Fruit fly (Drosophila melanogaster) whole organism, embryonic: Measurements from ENCODE around the gene dsx.

Source experiments
- Ada2b ChIP-seq: fragments of 200-800 bp; sonication (Bioruptor generic); IDR thresholded peaks from 2 replicates; pipeline ENCODE4 v1.3.6; 2022; ENCODE audit warnings: missing biosample characterization, missing genetic modification characterization
- BEAF-32 ChIP-seq: fragments of 200-800 bp; sonication (Bioruptor generic); optimal IDR thresholded peaks from 3 replicates; lab custom pipeline; 2017; ENCODE audit warnings: missing biosample characterization, missing genetic modification characterization, mild to moderate bottlenecking, moderate library complexity, missing genetic modification reagents
- Bgb ChIP-seq: fragments of 200-800 bp; sonication (Bioruptor generic); IDR thresholded peaks from 2 replicates; pipeline ENCODE4 v1.3.6; 2022; ENCODE audit warnings: missing biosample characterization, missing genetic modification characterization; ENCODE audit not compliant: partially characterized antibody
- CG10147 ChIP-seq: fragments of 200-800 bp; sonication (Bioruptor generic); optimal IDR thresholded peaks from 2 replicates; lab custom pipeline; 2019; ENCODE audit warnings: missing biosample characterization, mild to moderate bottlenecking, missing genetic modification characterization, moderate library complexity
- CG1024 ChIP-seq: fragments of 200-800 bp; sonication (Bioruptor generic); IDR thresholded peaks from 2 replicates; pipeline ENCODE4 v1.3.6; 2022; ENCODE audit warnings: missing biosample characterization, missing genetic modification characterization
- CG10431 ChIP-seq: fragments of 200-800 bp; sonication (Bioruptor generic); optimal IDR thresholded peaks from 3 replicates; lab custom pipeline; 2018; ENCODE audit warnings: missing biosample characterization, mild to moderate bottlenecking, missing genetic modification characterization
- CG10654 ChIP-seq: fragments of 200-800 bp; sonication (Bioruptor generic); optimal IDR thresholded peaks from 2 replicates; lab custom pipeline; 2016; ENCODE audit warnings: missing biosample characterization, missing genetic modification characterization
- CG11398 ChIP-seq: fragments of 200-800 bp; sonication (Bioruptor generic); optimal IDR thresholded peaks from 2 replicates; lab custom pipeline; 2016; ENCODE audit warnings: missing biosample characterization, missing genetic modification characterization
- CG12155 ChIP-seq: fragments of 200-800 bp; sonication (Bioruptor generic); optimal IDR thresholded peaks from 3 replicates; lab custom pipeline; 2016; ENCODE audit warnings: missing biosample characterization, missing genetic modification characterization
- CG12391 ChIP-seq: fragments of 200-800 bp; sonication (Bioruptor generic); optimal IDR thresholded peaks from 3 replicates; lab custom pipeline; 2018; ENCODE audit warnings: missing biosample characterization, mild to moderate bottlenecking, missing genetic modification characterization, moderate library complexity
- CG12769 ChIP-seq: fragments of 200-800 bp; sonication (Bioruptor generic); optimal IDR thresholded peaks from 2 replicates; lab custom pipeline; 2019; ENCODE audit warnings: missing biosample characterization, mild to moderate bottlenecking, missing genetic modification characterization, moderate library complexity
- CG1603 ChIP-seq: fragments of 200-800 bp; sonication (Bioruptor generic); optimal IDR thresholded peaks from 2 replicates; lab custom pipeline; 2019; ENCODE audit warnings: missing biosample characterization, mild to moderate bottlenecking, missing genetic modification characterization, moderate library complexity
- CG17912 ChIP-seq: fragments of 200-800 bp; sonication (Bioruptor generic); optimal IDR thresholded peaks from 2 replicates; lab custom pipeline; 2018; ENCODE audit warnings: missing biosample characterization, mild to moderate bottlenecking, missing genetic modification characterization
- CG1832 ChIP-seq: fragments of 200-800 bp; sonication (Bioruptor generic); optimal IDR thresholded peaks from 2 replicates; lab custom pipeline; 2017; ENCODE audit warnings: missing biosample characterization, mild to moderate bottlenecking, missing genetic modification characterization, inconsistent platforms
- CG18599 ChIP-seq: fragments of 200-800 bp; sonication (Bioruptor generic); optimal IDR thresholded peaks from 3 replicates; lab custom pipeline; 2017; ENCODE audit warnings: missing biosample characterization, missing genetic modification characterization, mild to moderate bottlenecking, moderate library complexity, missing genetic modification reagents
- CG30403 ChIP-seq: fragments of 200-800 bp; sonication (Bioruptor generic); optimal IDR thresholded peaks from 3 replicates; lab custom pipeline; 2016; ENCODE audit warnings: missing biosample characterization, missing genetic modification characterization
- CG3163 ChIP-seq: fragments of 200-800 bp; sonication (Bioruptor generic); optimal IDR thresholded peaks from 3 replicates; lab custom pipeline; 2016; ENCODE audit warnings: missing biosample characterization, missing genetic modification characterization
- CG42726 ChIP-seq: fragments of 200-800 bp; sonication (Bioruptor generic); IDR thresholded peaks from 2 replicates; pipeline ENCODE4 v1.3.6; 2022; ENCODE audit warnings: missing biosample characterization, missing genetic modification characterization; ENCODE audit not compliant: partially characterized antibody
- CG6765 ChIP-seq: fragments of 200-800 bp; sonication (Bioruptor generic); optimal IDR thresholded peaks from 3 replicates; lab custom pipeline; 2017; ENCODE audit warnings: missing biosample characterization, mild to moderate bottlenecking, missing genetic modification characterization
- CG6854 ChIP-seq: fragments of 200-800 bp; sonication (Bioruptor generic); optimal IDR thresholded peaks from 3 replicates; lab custom pipeline; 2017; ENCODE audit warnings: missing biosample characterization, mild to moderate bottlenecking, missing genetic modification characterization
- CG9932 ChIP-seq: fragments of 200-800 bp; sonication (Bioruptor generic); IDR thresholded peaks from 2 replicates; pipeline ENCODE4 v1.3.6; 2022; ENCODE audit warnings: missing biosample characterization, missing genetic modification characterization
- Dll ChIP-seq: fragments of 200-800 bp; sonication (Bioruptor generic); IDR thresholded peaks from 4 replicates; pipeline ENCODE4 v1.3.6; 2022; ENCODE audit warnings: missing biosample characterization, missing genetic modification characterization; ENCODE audit not compliant: partially characterized antibody
- Dp ChIP-seq: fragments of 200-800 bp; sonication (Bioruptor generic); optimal IDR thresholded peaks from 2 replicates; lab custom pipeline; 2018; ENCODE audit warnings: missing biosample characterization, mild to moderate bottlenecking, missing genetic modification characterization, moderate library complexity
- Fer1 ChIP-seq: fragments of 200-800 bp; sonication (Bioruptor generic); optimal IDR thresholded peaks from 2 replicates; lab custom pipeline; 2017; ENCODE audit warnings: missing biosample characterization, mild to moderate bottlenecking, missing genetic modification characterization
- HLH54F ChIP-seq: fragments of 200-800 bp; sonication (Bioruptor generic); optimal IDR thresholded peaks from 3 replicates; lab custom pipeline; 2016; ENCODE audit warnings: missing biosample characterization, missing genetic modification characterization
- Hand ChIP-seq: fragments of 200-800 bp; sonication (Bioruptor generic); optimal IDR thresholded peaks from 2 replicates; lab custom pipeline; 2017; ENCODE audit warnings: mild to moderate bottlenecking, missing biosample characterization, missing genetic modification reagents, missing genetic modification characterization
- MESR4 ChIP-seq: fragments of 200-800 bp; sonication (Bioruptor generic); optimal IDR thresholded peaks from 2 replicates; lab custom pipeline; 2018; ENCODE audit warnings: missing biosample characterization, mild to moderate bottlenecking, missing genetic modification characterization, moderate library complexity
- Sin3A ChIP-seq: fragments of >200 bp; optimal IDR thresholded peaks from 2 replicates; lab custom pipeline; 2018
- TFAM ChIP-seq: fragments of 200-800 bp; sonication (Bioruptor generic); optimal IDR thresholded peaks from 2 replicates; lab custom pipeline; 2017; ENCODE audit warnings: missing biosample characterization, missing genetic modification characterization, inconsistent platforms
- al ChIP-seq: fragments of 200-800 bp; sonication (Bioruptor generic); IDR thresholded peaks from 2 replicates; pipeline ENCODE4 v1.3.6; 2022; ENCODE audit warnings: missing biosample characterization, missing genetic modification characterization
- amos ChIP-seq: fragments of 200-800 bp; sonication (Bioruptor generic); IDR thresholded peaks from 2 replicates; pipeline ENCODE4 v1.3.6; 2022; ENCODE audit warnings: missing biosample characterization, missing genetic modification characterization; ENCODE audit not compliant: partially characterized antibody
- chn ChIP-seq: fragments of 200-800 bp; sonication (Bioruptor generic); optimal IDR thresholded peaks from 2 replicates; lab custom pipeline; 2016; ENCODE audit warnings: missing biosample characterization, missing genetic modification characterization
- corto ChIP-seq: fragments of 200-800 bp; sonication (Bioruptor generic); optimal IDR thresholded peaks from 2 replicates; lab custom pipeline; 2016; ENCODE audit warnings: missing biosample characterization, mild to moderate bottlenecking, missing genetic modification characterization, moderate library complexity
- exex ChIP-seq: fragments of 200-800 bp; sonication (Bioruptor generic); optimal IDR thresholded peaks from 4 replicates; lab custom pipeline; 2018; ENCODE audit warnings: missing biosample characterization, mild to moderate bottlenecking, missing genetic modification characterization, moderate library complexity
- fd96Cb ChIP-seq: fragments of 200-800 bp; sonication (Bioruptor generic); optimal IDR thresholded peaks from 2 replicates; lab custom pipeline; 2018; ENCODE audit warnings: missing biosample characterization, mild to moderate bottlenecking, missing genetic modification characterization, moderate library complexity
- fu2 ChIP-seq: fragments of 200-800 bp; sonication (Bioruptor generic); optimal IDR thresholded peaks from 2 replicates; lab custom pipeline; 2016; ENCODE audit warnings: missing biosample characterization, missing genetic modification characterization
- gce ChIP-seq: fragments of 200-800 bp; sonication (Bioruptor generic); IDR thresholded peaks from 3 replicates; pipeline ENCODE4 v1.3.6; 2022; ENCODE audit warnings: missing biosample characterization, missing genetic modification characterization
- gt ChIP-seq: fragments of 200-800 bp; sonication (Bioruptor generic); IDR thresholded peaks from 2 replicates; pipeline ENCODE4 v1.3.6; 2022; ENCODE audit warnings: missing biosample characterization, missing genetic modification characterization
- hth ChIP-seq: fragments of >200 bp; optimal IDR thresholded peaks from 2 replicates; lab custom pipeline; 2017; ENCODE audit warnings: inconsistent platforms
- knrl ChIP-seq: fragments of 200-800 bp; sonication (Bioruptor generic); IDR thresholded peaks from 3 replicates; pipeline ENCODE4 v1.3.6; 2022; ENCODE audit warnings: missing biosample characterization, missing genetic modification characterization; ENCODE audit not compliant: partially characterized antibody
- lbe ChIP-seq: fragments of 200-800 bp; sonication (Bioruptor generic); optimal IDR thresholded peaks from 2 replicates; lab custom pipeline; 2016; ENCODE audit warnings: missing biosample characterization, mild to moderate bottlenecking, missing genetic modification characterization
- otp ChIP-seq: fragments of 200-800 bp; sonication (Bioruptor generic); IDR thresholded peaks from 3 replicates; pipeline ENCODE4, ENCODE4 v1.3.6; 2022; ENCODE audit warnings: missing biosample characterization, missing genetic modification characterization
- p53 ChIP-seq: fragments of 200-800 bp; sonication (Bioruptor generic); optimal IDR thresholded peaks from 2 replicates; lab custom pipeline; 2016; ENCODE audit warnings: missing biosample characterization, missing genetic modification characterization
- peb ChIP-seq: fragments of 200-800 bp; sonication (Bioruptor generic); IDR thresholded peaks from 2 replicates; pipeline ENCODE4 v1.3.6; 2022; ENCODE audit warnings: missing biosample characterization, missing genetic modification characterization
- rib ChIP-seq: fragments of 200-800 bp; sonication (Bioruptor generic); IDR thresholded peaks from 2 replicates; pipeline ENCODE4 v1.3.6; 2022; ENCODE audit warnings: missing biosample characterization, missing genetic modification characterization
- schlank ChIP-seq: fragments of 200-800 bp; sonication (Bioruptor generic); optimal IDR thresholded peaks from 2 replicates; lab custom pipeline; 2018; ENCODE audit warnings: missing biosample characterization, mild to moderate bottlenecking, missing genetic modification characterization
- slbo ChIP-seq: fragments of 200-800 bp; sonication (Bioruptor generic); IDR thresholded peaks from 2 replicates; pipeline ENCODE4 v1.3.6; 2022; ENCODE audit warnings: missing biosample characterization, missing genetic modification characterization
- tap ChIP-seq: fragments of 200-800 bp; optimal IDR thresholded peaks from 3 replicates; lab custom pipeline; 2019; ENCODE audit warnings: missing biosample characterization, mild to moderate bottlenecking, missing genetic modification characterization, moderate library complexity
- twi ChIP-seq: fragments of 200-800 bp; optimal IDR thresholded peaks from 2 replicates; lab custom pipeline; 2019; ENCODE audit warnings: missing biosample characterization, mild to moderate bottlenecking, missing genetic modification characterization, moderate library complexity

The dsx gene

DNA sequence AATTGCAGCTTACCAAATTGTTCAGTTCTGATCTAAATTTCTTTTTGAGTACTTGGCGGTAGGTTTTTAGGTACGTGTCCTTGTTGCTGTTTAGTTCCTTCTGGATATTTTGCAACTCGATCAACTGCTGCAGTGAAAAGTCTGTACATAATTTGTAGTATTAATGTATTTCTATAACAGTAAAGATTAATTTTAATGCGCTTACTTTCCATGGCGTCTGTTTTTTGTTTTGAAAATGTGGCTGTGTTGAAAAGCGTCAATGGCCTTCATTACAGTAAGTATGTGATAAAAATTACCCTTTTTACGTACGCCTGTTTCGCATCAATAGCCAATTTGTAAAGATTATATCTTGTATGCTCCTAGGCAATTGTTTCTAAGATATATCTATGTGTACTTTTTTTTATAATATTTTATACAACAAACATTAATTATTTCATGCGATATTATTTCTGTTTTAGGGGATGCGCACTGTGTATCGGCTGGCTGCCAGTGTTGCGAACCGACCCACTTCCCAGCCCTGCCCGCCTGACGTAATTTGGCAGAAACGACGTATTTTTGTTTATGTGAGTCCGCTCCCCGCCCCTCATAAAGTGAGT, 34.0 kb upstream of the dsx start, which contains the start of the genes Kmn2 and CG2698 (continued):
- peak; percentile 99 for TF ChIP-seq slbo (GFP tag; lab: Robert Waterston, UW)
- peak; percentile 74 for TF ChIP-seq CG12769 (tag; lab: Kevin White, UChicago)
- peak; percentile 82 for TF ChIP-seq HLH54F
- TF ChIP-seq CG3163 (GFP tag; lab: Kevin White, UChicago): peak; percentile 46
- TF ChIP-seq otp: peak; percentile 97
- TF ChIP-seq CG11398: no peak
- peak; percentile 99 for TF ChIP-seq CG9932 (GFP tag; lab: Robert Waterston, UW)
- TF ChIP-seq CG1832: no peak
- TF ChIP-seq Dp (GFP tag; lab: Kevin White, UChicago): peak; percentile 75
- no peak for TF ChIP-seq hth (lab: Kevin White, UChicago)
- peak; percentile 92 for TF ChIP-seq lbe (GFP tag; lab: Kevin White, UChicago)
- peak; percentile 55; the same call in 2 of the 3 replicates for TF ChIP-seq knrl
- peak; percentile 95 for TF ChIP-seq CG10147 (GFP tag; lab: Kevin White, UChicago)
- peak; percentile 93 for TF ChIP-seq CG12155 (GFP tag; lab: Kevin White, UChicago)
- TF ChIP-seq rib (GFP tag; lab: Robert Waterston, UW): peak; percentile 98
- TF ChIP-seq MESR4 (GFP tag; lab: Kevin White, UChicago): no peak
- peak; percentile 96 for TF ChIP-seq Ada2b (GFP tag; lab: Robert Waterston, UW)
- TF ChIP-seq CG17912: peak; percentile 86
- peak; percentile 78 for TF ChIP-seq tap (tag; lab: Kevin White, UChicago)
- peak; percentile 96 for TF ChIP-seq fd96Cb (tag; lab: Kevin White, UChicago)
- peak; percentile 88 for TF ChIP-seq CG6765
- peak; percentile 89 for TF ChIP-seq twi
- peak; percentile 62; the same call in 2 of the 4 replicates for TF ChIP-seq Dll
- no peak for TF ChIP-seq TFAM (GFP tag; lab: Kevin White, UChicago)
- peak; percentile 76 for TF ChIP-seq exex (tag; lab: Kevin White, UChicago)
- peak; percentile 76 for TF ChIP-seq CG6854 (GFP tag; lab: Kevin White, UChicago)
- peak; percentile 52 for TF ChIP-seq fu2
- TF ChIP-seq CG18599 (GFP tag; lab: Kevin White, UChicago): peak; percentile 97
- peak; percentile 84 for TF ChIP-seq schlank (tag; lab: Kevin White, UChicago)
- peak; percentile 97 for TF ChIP-seq CG12391 (tag; lab: Kevin White, UChicago)
- TF ChIP-seq p53 (GFP tag; lab: Kevin White, UChicago): no peak
- TF ChIP-seq chn (GFP tag; lab: Kevin White, UChicago): peak; percentile 86
- TF ChIP-seq CG42726 (GFP tag; lab: Robert Waterston, UW): 0 out of 2 replicates have a peak, but pooled peaks have one; percentile 27
- peak; percentile 95 for TF ChIP-seq peb (GFP tag; lab: Robert Waterston, UW)
- peak; percentile 95 for TF ChIP-seq gt
- peak; percentile 50 for TF ChIP-seq BEAF-32 (GFP tag; lab: Kevin White, UChicago)
- TF ChIP-seq al: peak; percentile 97
- peak; percentile 57 for TF ChIP-seq CG1603 (tag; lab: Kevin White, UChicago)
- TF ChIP-seq corto (GFP tag; lab: Kevin White, UChicago): peak; percentile 84
- TF ChIP-seq CG30403 (GFP tag; lab: Kevin White, UChicago): peak; percentile 97
- TF ChIP-seq Bgb (GFP tag; lab: Robert Waterston, UW): peak; percentile 53; the same call in 1 of the 2 replicates
- TF ChIP-seq gce (GFP tag; lab: Robert Waterston, UW): peak; percentile 94
- TF ChIP-seq Hand: peak; percentile 88
- TF ChIP-seq Sin3A (lab: Kevin White, UChicago): peak; percentile 55
- peak; percentile 36; the same call in 1 of the 2 replicates for TF ChIP-seq amos (GFP tag; lab: Robert Waterston, UW)
- peak; percentile 96 for TF ChIP-seq CG10654 (GFP tag; lab: Kevin White, UChicago)
- peak; percentile 89 for TF ChIP-seq CG10431
- TF ChIP-seq CG1024 (GFP tag; lab: Robert Waterston, UW): peak; percentile 90
- TF ChIP-seq Fer1 (GFP tag; lab: Kevin White, UChicago): peak; percentile 96
